Fruit fly (Drosophila melanogaster) whole organism, embryonic: ENCODE results near the gene CG15160.

Source experiments
- Aef1 ChIP-seq: fragments of 200-800 bp; sonication (Bioruptor generic); IDR thresholded peaks from 3 replicates; pipeline ENCODE4 v1.3.6; 2022; ENCODE audit warnings: missing biosample characterization, missing genetic modification characterization
- BEAF-32 ChIP-seq: fragments of 200-800 bp; sonication (Bioruptor generic); optimal IDR thresholded peaks from 3 replicates; lab custom pipeline; 2017; ENCODE audit warnings: missing biosample characterization, missing genetic modification characterization, mild to moderate bottlenecking, moderate library complexity, missing genetic modification reagents
- BtbVII ChIP-seq: fragments of 200-800 bp; sonication (Bioruptor generic); optimal IDR thresholded peaks from 3 replicates; lab custom pipeline; 2017; ENCODE audit warnings: missing biosample characterization, mild to moderate bottlenecking, missing genetic modification characterization
- C15 ChIP-seq: fragments of 200-800 bp; sonication (Bioruptor generic); IDR thresholded peaks from 3 replicates; pipeline ENCODE4 v1.3.6; 2022; ENCODE audit warnings: missing biosample characterization, missing genetic modification characterization
- CG10321 ChIP-seq: fragments of 200-800 bp; sonication (Bioruptor generic); IDR thresholded peaks from 2 replicates; pipeline ENCODE4 v1.3.6; 2022; ENCODE audit warnings: missing biosample characterization, missing genetic modification characterization
- CG11093 ChIP-seq: fragments of 200-800 bp; sonication (Bioruptor generic); IDR thresholded peaks from 3 replicates; pipeline ENCODE4 v1.3.6; 2022; ENCODE audit warnings: missing biosample characterization, missing genetic modification characterization
- CG13624 ChIP-seq: fragments of 200-800 bp; sonication (Bioruptor generic); optimal IDR thresholded peaks from 2 replicates; lab custom pipeline; 2016; ENCODE audit warnings: missing biosample characterization, missing genetic modification characterization
- CG14710 ChIP-seq: fragments of 200-800 bp; sonication (Bioruptor generic); optimal IDR thresholded peaks from 3 replicates; lab custom pipeline; 2019; ENCODE audit warnings: missing biosample characterization, mild to moderate bottlenecking, missing genetic modification characterization, moderate library complexity
- CG15514 ChIP-seq: fragments of 200-800 bp; sonication (Bioruptor generic); optimal IDR thresholded peaks from 3 replicates; lab custom pipeline; 2017; ENCODE audit warnings: missing biosample characterization, missing genetic modification characterization, mild to moderate bottlenecking, moderate library complexity, missing genetic modification reagents
- CG17361 ChIP-seq: fragments of 200-800 bp; sonication (Bioruptor generic); IDR thresholded peaks from 3 replicates; pipeline ENCODE4 v1.3.6; 2022; ENCODE audit warnings: missing biosample characterization, missing genetic modification characterization
- CG17568 ChIP-seq: fragments of 200-800 bp; sonication (Bioruptor generic); optimal IDR thresholded peaks from 2 replicates; lab custom pipeline; 2018; ENCODE audit warnings: missing biosample characterization, mild to moderate bottlenecking, missing genetic modification characterization, moderate library complexity
- CG1832 ChIP-seq: fragments of 200-800 bp; sonication (Bioruptor generic); optimal IDR thresholded peaks from 2 replicates; lab custom pipeline; 2017; ENCODE audit warnings: missing biosample characterization, mild to moderate bottlenecking, missing genetic modification characterization, inconsistent platforms
- CG18599 ChIP-seq: fragments of 200-800 bp; sonication (Bioruptor generic); optimal IDR thresholded peaks from 3 replicates; lab custom pipeline; 2017; ENCODE audit warnings: missing biosample characterization, missing genetic modification characterization, mild to moderate bottlenecking, moderate library complexity, missing genetic modification reagents
- CG4328 ChIP-seq: fragments of 200-800 bp; sonication (Bioruptor generic); optimal IDR thresholded peaks from 3 replicates; lab custom pipeline; 2017; ENCODE audit warnings: missing biosample characterization, missing genetic modification reagents, missing genetic modification characterization
- CG5245 ChIP-seq: fragments of 200-800 bp; sonication (Bioruptor generic); optimal IDR thresholded peaks from 3 replicates; lab custom pipeline; 2016; ENCODE audit warnings: missing biosample characterization, missing genetic modification characterization
- CG6765 ChIP-seq: fragments of 200-800 bp; sonication (Bioruptor generic); optimal IDR thresholded peaks from 3 replicates; lab custom pipeline; 2017; ENCODE audit warnings: missing biosample characterization, mild to moderate bottlenecking, missing genetic modification characterization
- CG7786 ChIP-seq: fragments of 200-800 bp; sonication (Bioruptor generic); optimal IDR thresholded peaks from 2 replicates; lab custom pipeline; 2016; ENCODE audit warnings: missing biosample characterization, missing genetic modification characterization
- CG7963 ChIP-seq: fragments of 200-800 bp; sonication (Bioruptor generic); IDR thresholded peaks from 3 replicates; pipeline ENCODE4 v1.3.6; 2022; ENCODE audit warnings: missing biosample characterization, missing genetic modification characterization; ENCODE audit not compliant: partially characterized antibody
- CG9215 ChIP-seq: fragments of 200-800 bp; sonication (Bioruptor generic); IDR thresholded peaks from 2 replicates; pipeline ENCODE4 v1.3.6; 2022; ENCODE audit warnings: missing biosample characterization, missing genetic modification characterization
- CG9609 ChIP-seq: fragments of 200-800 bp; sonication (Bioruptor generic); optimal IDR thresholded peaks from 3 replicates; lab custom pipeline; 2016; ENCODE audit warnings: missing biosample characterization, missing genetic modification characterization
- CrebB ChIP-seq: fragments of 200-800 bp; sonication (Bioruptor generic); optimal IDR thresholded peaks from 3 replicates; lab custom pipeline; 2018; ENCODE audit warnings: missing biosample characterization, mild to moderate bottlenecking, missing genetic modification characterization
- Elba2 ChIP-seq: fragments of 200-800 bp; sonication (Bioruptor generic); optimal IDR thresholded peaks from 3 replicates; lab custom pipeline; 2016; ENCODE audit warnings: missing biosample characterization, missing genetic modification characterization
- HHEX ChIP-seq: fragments of 200-800 bp; sonication (Bioruptor generic); optimal IDR thresholded peaks from 3 replicates; lab custom pipeline; 2017; ENCODE audit warnings: missing biosample characterization, mild to moderate bottlenecking, missing genetic modification characterization, missing genetic modification reagents
- Hmx ChIP-seq: fragments of 200-800 bp; sonication (Bioruptor generic); optimal IDR thresholded peaks from 2 replicates; lab custom pipeline; 2016; ENCODE audit warnings: missing biosample characterization, missing genetic modification characterization
- Lpt ChIP-seq: fragments of >200 bp; optimal IDR thresholded peaks from 2 replicates; lab custom pipeline; 2018; ENCODE audit warnings: missing biosample characterization, missing genetic modification characterization
- NK7.1 ChIP-seq: fragments of 200-800 bp; sonication (Bioruptor generic); optimal IDR thresholded peaks from 3 replicates; lab custom pipeline; 2016; ENCODE audit warnings: missing biosample characterization, missing genetic modification characterization
- Optix ChIP-seq: fragments of 200-800 bp; sonication (Bioruptor generic); IDR thresholded peaks from 3 replicates; pipeline ENCODE4 v1.3.6; 2022; ENCODE audit warnings: missing biosample characterization, missing genetic modification characterization
- ap ChIP-seq: fragments of 200-800 bp; sonication (Bioruptor generic); IDR thresholded peaks from 2 replicates; pipeline ENCODE4 v1.3.6; 2022; ENCODE audit warnings: missing biosample characterization, missing genetic modification characterization
- bowl ChIP-seq: fragments of 200-800 bp; sonication (Bioruptor generic); IDR thresholded peaks from 2 replicates; pipeline ENCODE4 v1.3.6; 2022; ENCODE audit warnings: missing biosample characterization, missing genetic modification characterization
- bsh ChIP-seq, 2 experiments: fragments of 200-800 bp; sonication (Bioruptor generic); optimal IDR thresholded peaks; 2 replicates each; lab custom pipeline; 2017 to 2018; ENCODE audit warnings: mild to moderate bottlenecking in 2 of 2, missing biosample characterization in 2 of 2, missing genetic modification characterization in 2 of 2, moderate library complexity in 1 of 2
- caup ChIP-seq: fragments of 200-800 bp; sonication (Bioruptor generic); optimal IDR thresholded peaks from 3 replicates; lab custom pipeline; 2017; ENCODE audit warnings: missing biosample characterization, mild to moderate bottlenecking, missing genetic modification characterization, moderate library complexity; ENCODE audit not compliant: severe bottlenecking
- cg ChIP-seq: fragments of 200-800 bp; sonication (Bioruptor generic); optimal IDR thresholded peaks from 3 replicates; lab custom pipeline; 2019; ENCODE audit warnings: missing biosample characterization, mild to moderate bottlenecking, missing genetic modification characterization, moderate library complexity
- chinmo ChIP-seq: fragments of 200-800 bp; sonication (Bioruptor generic); IDR thresholded peaks from 4 replicates; pipeline ENCODE4 v1.3.6; 2022; ENCODE audit warnings: missing biosample characterization, missing genetic modification characterization; ENCODE audit not compliant: partially characterized antibody
- ci ChIP-seq: fragments of 200-800 bp; sonication (Bioruptor generic); IDR thresholded peaks from 3 replicates; pipeline ENCODE4 v1.3.6; 2022; ENCODE audit warnings: missing biosample characterization, missing genetic modification characterization
- crp ChIP-seq, 2 experiments: fragments of 200-800 bp; sonication (Bioruptor generic); optimal IDR thresholded peaks; 2 replicates in 1 of 2; 3 replicates in 1 of 2; lab custom pipeline; 2017; ENCODE audit warnings: missing biosample characterization in 2 of 2, missing genetic modification characterization in 2 of 2, mild to moderate bottlenecking in 1 of 2, moderate library complexity in 1 of 2
- eve ChIP-seq, 2 experiments: fragments of >200 bp; optimal IDR thresholded peaks; 2 replicates each; lab custom pipeline; 2017; ENCODE audit warnings: missing biosample characterization in 2 of 2, missing genetic modification characterization in 2 of 2
- fd64A ChIP-seq: fragments of 200-800 bp; sonication (Bioruptor generic); optimal IDR thresholded peaks from 3 replicates; lab custom pipeline; 2018; ENCODE audit warnings: missing biosample characterization, mild to moderate bottlenecking, missing genetic modification characterization
- ftz-f1 ChIP-seq: fragments of 200-800 bp; sonication (Bioruptor generic); optimal IDR thresholded peaks from 2 replicates; lab custom pipeline; 2016; ENCODE audit warnings: missing biosample characterization, missing genetic modification characterization
- grn ChIP-seq: fragments of 200-800 bp; sonication (Bioruptor generic); optimal IDR thresholded peaks from 3 replicates; lab custom pipeline; 2017; ENCODE audit warnings: missing biosample characterization, missing genetic modification characterization
- jing ChIP-seq: fragments of 200-800 bp; sonication (Bioruptor generic); optimal IDR thresholded peaks from 2 replicates; lab custom pipeline; 2018; ENCODE audit warnings: missing biosample characterization, mild to moderate bottlenecking, missing genetic modification characterization
- mam ChIP-seq: fragments of 200-800 bp; sonication (Bioruptor generic); optimal IDR thresholded peaks from 3 replicates; lab custom pipeline; 2016; ENCODE audit warnings: missing biosample characterization, missing genetic modification characterization
- mld ChIP-seq: fragments of 200-800 bp; sonication (Bioruptor generic); IDR thresholded peaks from 3 replicates; pipeline ENCODE4 v1.3.6; 2022; ENCODE audit warnings: missing biosample characterization, missing genetic modification characterization; ENCODE audit not compliant: partially characterized antibody
- ranshi ChIP-seq: fragments of 200-800 bp; sonication (Bioruptor generic); IDR thresholded peaks from 2 replicates; pipeline ENCODE4 v1.3.6; 2022; ENCODE audit warnings: missing biosample characterization, missing genetic modification characterization
- sd ChIP-seq: fragments of 200-800 bp; sonication (Bioruptor generic); optimal IDR thresholded peaks from 3 replicates; lab custom pipeline; 2018; ENCODE audit warnings: missing biosample characterization, mild to moderate bottlenecking, missing genetic modification characterization, moderate library complexity
- so ChIP-seq: fragments of 200-800 bp; sonication (Bioruptor generic); IDR thresholded peaks from 3 replicates; pipeline ENCODE4 v1.3.6; 2022; ENCODE audit warnings: missing biosample characterization, missing genetic modification characterization
- tup ChIP-seq: fragments of 200-800 bp; sonication (Bioruptor generic); optimal IDR thresholded peaks from 2 replicates; lab custom pipeline; 2016; ENCODE audit warnings: missing biosample characterization, mild to moderate bottlenecking, missing genetic modification characterization, moderate library complexity
- vvl ChIP-seq: fragments of 200-800 bp; sonication (Bioruptor generic); IDR thresholded peaks from 2 replicates; pipeline ENCODE4 v1.3.6; 2022; ENCODE audit warnings: missing biosample characterization, missing genetic modification characterization
- z ChIP-seq: fragments of 200-800 bp; sonication (Bioruptor generic); IDR thresholded peaks from 3 replicates; pipeline ENCODE4 v1.3.6; 2022; ENCODE audit warnings: missing biosample characterization, missing genetic modification characterization

Gene CG15160

DNA sequence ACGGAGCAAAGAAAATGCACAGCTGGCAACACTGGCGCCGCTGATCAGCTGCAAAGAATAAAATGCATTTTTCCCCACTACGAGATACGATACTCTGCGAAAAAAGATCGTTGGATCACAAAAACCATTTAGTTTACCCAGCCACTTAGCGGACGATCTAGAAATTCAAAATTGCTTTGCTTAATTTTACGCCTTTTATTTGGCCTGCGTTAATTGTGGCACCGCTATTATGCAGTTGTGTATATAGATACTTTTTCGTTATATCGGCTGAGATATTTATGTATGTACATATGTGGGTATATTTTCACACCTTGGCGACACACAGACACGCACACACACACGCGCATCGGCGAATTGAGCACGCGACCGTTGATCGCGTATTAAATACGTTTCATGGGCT is 28.1 kb upstream of the CG15160 start (continued):
- TF ChIP-seq BEAF-32 (GFP tag; lab: Kevin White, UChicago) (peak; percentile 1), CG1832 (GFP tag; lab: Kevin White, UChicago) (no peak), mld (GFP tag; lab: Robert Waterston, UW) (no peak), CG9215 (GFP tag; lab: Robert Waterston, UW) (peak; percentile 88), chinmo (GFP tag; lab: Robert Waterston, UW) (peak; percentile 29; the same call in 1 of the 4 replicates), bowl (GFP tag; lab: Robert Waterston, UW) (no peak), eve (GFP tag; optimal IDR thresholded peaks at IDR 0.05; lab: Kevin White, UChicago) (no peak), CG11093 (GFP tag; lab: Robert Waterston, UW) (no peak), NK7.1 (GFP tag; lab: Kevin White, UChicago) (no peak), crp (GFP tag; optimal IDR thresholded peaks at IDR 0.05; lab: Kevin White, UChicago) (peak in 1 of 2 experiments; percentile 32), CG10321 (GFP tag; lab: Robert Waterston, UW) (no peak), CG17361 (GFP tag; lab: Robert Waterston, UW) (no peak)
- TF ChIP-seq, all 482 proteins: peak for 8

dm6 chr2L:18563020-18563546 is 27.6 kb upstream of the CG15160 start:
- TF ChIP-seq CG5245 (no peak), so (GFP tag; lab: Robert Waterston, UW) (peak; percentile 73; the same call in 2 of the 3 replicates), cg (GFP tag; lab: Kevin White, UChicago) (peak; percentile 72), Hmx (GFP tag; lab: Kevin White, UChicago) (no peak), CG9609 (GFP tag; lab: Kevin White, UChicago) (no peak), Elba2 (GFP tag; lab: Kevin White, UChicago) (no peak), ci (GFP tag; lab: Robert Waterston, UW) (peak; percentile 47; the same call in 2 of the 3 replicates), CG13624 (GFP tag; lab: Kevin White, UChicago) (no peak), ap (GFP tag; lab: Robert Waterston, UW) (no peak), CG7786 (GFP tag; lab: Kevin White, UChicago) (no peak), Optix (no peak), mam (GFP tag; lab: Kevin White, UChicago) (no peak), HHEX (GFP tag; lab: Kevin White, UChicago) (no peak), Aef1 (GFP tag; lab: Robert Waterston, UW) (no peak), CG4328 (GFP tag; lab: Kevin White, UChicago) (peak; percentile 2), caup (GFP tag; lab: Kevin White, UChicago) (peak; percentile 42), CrebB (tag; lab: Kevin White, UChicago) (peak; percentile 68), sd (tag; lab: Kevin White, UChicago) (peak; percentile 70), CG14710 (tag; lab: Kevin White, UChicago) (no peak), BtbVII (GFP tag; lab: Kevin White, UChicago) (peak; percentile 25), vvl (GFP tag; lab: Robert Waterston, UW) (peak; percentile 55; the same call in 1 of the 2 replicates), tup (GFP tag; lab: Kevin White, UChicago) (no peak), CG6765 (GFP tag; lab: Kevin White, UChicago) (peak; percentile 40), CG17568 (peak; percentile 62), z (GFP tag; lab: Robert Waterston, UW) (peak; percentile 98), C15 (GFP tag; lab: Robert Waterston, UW) (no peak), bowl (GFP tag; lab: Robert Waterston, UW) (no peak), chinmo (GFP tag; lab: Robert Waterston, UW) (peak; percentile 70; the same call in 1 of the 4 replicates), CG18599 (GFP tag; lab: Kevin White, UChicago) (peak; percentile 14), fd64A (GFP tag; lab: Kevin White, UChicago) (peak; percentile 23), ftz-f1 (GFP tag; lab: Kevin White, UChicago) (peak; percentile 15), CG15514 (GFP tag; lab: Kevin White, UChicago) (peak; percentile 15), jing (GFP tag; lab: Kevin White, UChicago) (no peak), bsh (GFP tag; optimal IDR thresholded peaks at IDR 0.05; lab: Kevin White, UChicago) (peak in 1 of 2 experiments; percentile 73), ranshi (GFP tag; lab: Robert Waterston, UW) (no peak), Lpt (GFP tag; lab: Kevin White, UChicago) (no peak), grn (GFP tag; lab: Kevin White, UChicago) (peak; percentile 61), CG7963 (0 out of 3 replicates have a peak, but pooled peaks have one; percentile 21)
